Fruit fly (Drosophila melanogaster) whole organism, embryonic: ENCODE data around the gene Gr28a.

Source experiments
- Aef1 ChIP-seq: fragments of 200-800 bp; sonication (Bioruptor generic); IDR thresholded peaks from 3 replicates; pipeline ENCODE4 v1.3.6; 2022; ENCODE audit warnings: missing biosample characterization, missing genetic modification characterization
- CG10147 ChIP-seq: fragments of 200-800 bp; sonication (Bioruptor generic); optimal IDR thresholded peaks from 2 replicates; lab custom pipeline; 2019; ENCODE audit warnings: missing biosample characterization, mild to moderate bottlenecking, missing genetic modification characterization, moderate library complexity
- CG12299 ChIP-seq: fragments of 200-800 bp; sonication (Bioruptor generic); optimal IDR thresholded peaks from 2 replicates; lab custom pipeline; 2018; ENCODE audit warnings: missing biosample characterization, mild to moderate bottlenecking, missing genetic modification characterization
- CG12659 ChIP-seq: fragments of 200-800 bp; sonication (Bioruptor generic); optimal IDR thresholded peaks from 3 replicates; lab custom pipeline; 2017; ENCODE audit warnings: mild to moderate bottlenecking, missing biosample characterization, missing genetic modification reagents, missing genetic modification characterization
- CG13894 ChIP-seq: fragments of 200-800 bp; sonication (Bioruptor generic); optimal IDR thresholded peaks from 3 replicates; lab custom pipeline; 2018; ENCODE audit warnings: missing biosample characterization, mild to moderate bottlenecking, missing genetic modification characterization, moderate library complexity
- CG15011 ChIP-seq: fragments of 200-800 bp; sonication (Bioruptor generic); optimal IDR thresholded peaks from 3 replicates; lab custom pipeline; 2018; ENCODE audit warnings: missing biosample characterization, mild to moderate bottlenecking, missing genetic modification characterization
- CG16863 ChIP-seq: fragments of 200-800 bp; sonication (Bioruptor generic); optimal IDR thresholded peaks from 3 replicates; lab custom pipeline; 2016; ENCODE audit warnings: missing biosample characterization, missing genetic modification characterization
- CG17328 ChIP-seq: fragments of 200-800 bp; sonication (Bioruptor generic); IDR thresholded peaks from 2 replicates; pipeline ENCODE4 v1.3.6; 2022; ENCODE audit warnings: missing biosample characterization, missing genetic modification characterization
- CG18476 ChIP-seq: fragments of 200-800 bp; sonication (Bioruptor generic); optimal IDR thresholded peaks from 2 replicates; lab custom pipeline; 2016; ENCODE audit warnings: missing biosample characterization, mild to moderate bottlenecking, missing genetic modification characterization
- CG2712 ChIP-seq: fragments of 200-800 bp; optimal IDR thresholded peaks from 3 replicates; lab custom pipeline; 2019; ENCODE audit warnings: missing biosample characterization, mild to moderate bottlenecking, missing genetic modification characterization, moderate library complexity
- CG30020 ChIP-seq: fragments of 200-800 bp; optimal IDR thresholded peaks from 2 replicates; lab custom pipeline; 2019; ENCODE audit warnings: missing biosample characterization, mild to moderate bottlenecking, missing genetic modification characterization, moderate library complexity
- CG34422 ChIP-seq: fragments of 200-800 bp; sonication (Bioruptor generic); IDR thresholded peaks from 3 replicates; pipeline ENCODE4 v1.3.6; 2022; ENCODE audit warnings: missing biosample characterization, missing genetic modification characterization
- CG43689 ChIP-seq: fragments of 200-800 bp; sonication (Bioruptor generic); IDR thresholded peaks from 2 replicates; pipeline ENCODE4 v1.3.6; 2022; ENCODE audit warnings: missing biosample characterization, missing genetic modification characterization
- CG7271 ChIP-seq: fragments of 200-800 bp; sonication (Bioruptor generic); optimal IDR thresholded peaks from 2 replicates; lab custom pipeline; 2018; ENCODE audit warnings: missing biosample characterization, mild to moderate bottlenecking, missing genetic modification characterization, moderate library complexity
- CG8359 ChIP-seq: fragments of 200-800 bp; sonication (Bioruptor generic); optimal IDR thresholded peaks from 2 replicates; lab custom pipeline; 2017; ENCODE audit warnings: missing biosample characterization, mild to moderate bottlenecking, missing genetic modification characterization, borderline replicate concordance
- CG8388 ChIP-seq: fragments of 200-800 bp; sonication (Bioruptor generic); optimal IDR thresholded peaks from 2 replicates; lab custom pipeline; 2019; ENCODE audit warnings: missing biosample characterization, mild to moderate bottlenecking, missing genetic modification characterization, moderate library complexity
- CHES-1-like ChIP-seq: fragments of 200-800 bp; sonication (Bioruptor generic); optimal IDR thresholded peaks from 2 replicates; lab custom pipeline; 2016; ENCODE audit warnings: missing biosample characterization, missing genetic modification characterization
- Chrac-16 ChIP-seq: fragments of 200-800 bp; sonication (Bioruptor generic); optimal IDR thresholded peaks from 3 replicates; lab custom pipeline; 2016; ENCODE audit warnings: missing biosample characterization, missing genetic modification characterization
- Deaf1 ChIP-seq: fragments of 200-800 bp; optimal IDR thresholded peaks from 3 replicates; lab custom pipeline; 2019; ENCODE audit warnings: missing biosample characterization, mild to moderate bottlenecking, missing genetic modification characterization, moderate library complexity
- Doc2 ChIP-seq: fragments of 200-800 bp; sonication (Bioruptor generic); IDR thresholded peaks from 2 replicates; pipeline ENCODE4 v1.3.6; 2022; ENCODE audit warnings: missing biosample characterization, missing genetic modification characterization
- Fer1 ChIP-seq: fragments of 200-800 bp; sonication (Bioruptor generic); optimal IDR thresholded peaks from 2 replicates; lab custom pipeline; 2017; ENCODE audit warnings: missing biosample characterization, mild to moderate bottlenecking, missing genetic modification characterization
- Gug ChIP-seq: fragments of 200-800 bp; sonication (Bioruptor generic); IDR thresholded peaks from 4 replicates; pipeline ENCODE4 v1.3.6; 2022; ENCODE audit warnings: missing biosample characterization, missing genetic modification characterization
- HLH4C ChIP-seq: fragments of 200-800 bp; sonication (Bioruptor generic); IDR thresholded peaks from 3 replicates; pipeline ENCODE4 v1.3.6; 2022; ENCODE audit warnings: missing biosample characterization, missing genetic modification characterization; ENCODE audit not compliant: partially characterized antibody
- HLHmδ ChIP-seq: fragments of 200-800 bp; sonication (Bioruptor generic); optimal IDR thresholded peaks from 2 replicates; lab custom pipeline; 2018; ENCODE audit warnings: missing biosample characterization, mild to moderate bottlenecking, missing genetic modification characterization, moderate library complexity
- NFAT ChIP-seq: fragments of 200-800 bp; sonication (Bioruptor generic); IDR thresholded peaks from 2 replicates; pipeline ENCODE4 v1.3.6; 2022; ENCODE audit warnings: missing biosample characterization, missing genetic modification characterization
- Oaz ChIP-seq: fragments of 200-800 bp; sonication (Bioruptor generic); IDR thresholded peaks from 2 replicates; pipeline ENCODE4 v1.3.6; 2022; ENCODE audit warnings: missing biosample characterization, missing genetic modification characterization
- Optix ChIP-seq: fragments of 200-800 bp; sonication (Bioruptor generic); IDR thresholded peaks from 3 replicates; pipeline ENCODE4 v1.3.6; 2022; ENCODE audit warnings: missing biosample characterization, missing genetic modification characterization
- Sox100B ChIP-seq: fragments of 200-800 bp; sonication (Bioruptor generic); optimal IDR thresholded peaks from 3 replicates; lab custom pipeline; 2018; ENCODE audit warnings: missing biosample characterization, mild to moderate bottlenecking, missing genetic modification characterization
- Ssrp ChIP-seq: fragments of 200-800 bp; sonication (Bioruptor generic); optimal IDR thresholded peaks from 2 replicates; lab custom pipeline; 2018; ENCODE audit warnings: missing biosample characterization, mild to moderate bottlenecking, missing genetic modification characterization, moderate library complexity
- Taf1 ChIP-seq: fragments of 200-800 bp; sonication (Bioruptor generic); IDR thresholded peaks from 2 replicates; pipeline ENCODE4 v1.3.6; 2022; ENCODE audit warnings: missing biosample characterization, missing genetic modification characterization
- ac ChIP-seq: fragments of 200-800 bp; sonication (Bioruptor generic); optimal IDR thresholded peaks from 3 replicates; lab custom pipeline; 2017; ENCODE audit warnings: missing biosample characterization, mild to moderate bottlenecking, missing genetic modification characterization
- ato ChIP-seq: fragments of 200-800 bp; sonication (Bioruptor generic); IDR thresholded peaks from 2 replicates; pipeline ENCODE4 v1.3.6; 2022; ENCODE audit warnings: missing biosample characterization, missing genetic modification characterization; ENCODE audit not compliant: partially characterized antibody
- bcd ChIP-seq: fragments of 200-800 bp; sonication (Bioruptor generic); optimal IDR thresholded peaks from 2 replicates; lab custom pipeline; 2017; ENCODE audit warnings: missing biosample characterization, mild to moderate bottlenecking, missing genetic modification characterization
- dm ChIP-seq: fragments of 200-800 bp; sonication (Bioruptor generic); optimal IDR thresholded peaks from 3 replicates; lab custom pipeline; 2016; ENCODE audit warnings: missing biosample characterization, missing genetic modification characterization
- fd96Cb ChIP-seq: fragments of 200-800 bp; sonication (Bioruptor generic); optimal IDR thresholded peaks from 2 replicates; lab custom pipeline; 2018; ENCODE audit warnings: missing biosample characterization, mild to moderate bottlenecking, missing genetic modification characterization, moderate library complexity
- fu2 ChIP-seq: fragments of 200-800 bp; sonication (Bioruptor generic); optimal IDR thresholded peaks from 2 replicates; lab custom pipeline; 2016; ENCODE audit warnings: missing biosample characterization, missing genetic modification characterization
- kay ChIP-seq: fragments of 200-800 bp; sonication (Bioruptor generic); optimal IDR thresholded peaks from 2 replicates; lab custom pipeline; 2016; ENCODE audit warnings: missing biosample characterization, missing genetic modification characterization
- ken ChIP-seq: fragments of 200-800 bp; sonication (Bioruptor generic); IDR thresholded peaks from 3 replicates; pipeline ENCODE4 v1.3.6; 2022; ENCODE audit warnings: missing biosample characterization, missing genetic modification characterization
- lola ChIP-seq, 3 experiments: fragments of >200 bp in 2 of 3; fragments of 200-800 bp in 1 of 3; sonication (Bioruptor generic) in 1 of 3; optimal IDR thresholded peaks; 2 replicates each; lab custom pipeline; 2017 to 2019; ENCODE audit warnings: missing biosample characterization in 3 of 3, missing genetic modification characterization in 3 of 3, mild to moderate bottlenecking in 1 of 3, moderate library complexity in 1 of 3
- nau ChIP-seq: fragments of 200-800 bp; sonication (Bioruptor generic); optimal IDR thresholded peaks from 3 replicates; lab custom pipeline; 2017; ENCODE audit warnings: missing biosample characterization, mild to moderate bottlenecking, missing genetic modification characterization, missing genetic modification reagents
- org-1 ChIP-seq: fragments of 200-800 bp; sonication (Bioruptor generic); optimal IDR thresholded peaks from 2 replicates; lab custom pipeline; 2017; ENCODE audit warnings: missing biosample characterization, missing genetic modification characterization
- pita ChIP-seq: fragments of 200-800 bp; sonication (Bioruptor generic); optimal IDR thresholded peaks from 2 replicates; lab custom pipeline; 2017; ENCODE audit warnings: missing biosample characterization, mild to moderate bottlenecking, missing genetic modification characterization
- psq ChIP-seq: fragments of 200-800 bp; sonication (Bioruptor generic); optimal IDR thresholded peaks from 2 replicates; lab custom pipeline; 2017; ENCODE audit warnings: missing biosample characterization, missing genetic modification characterization
- ranshi ChIP-seq: fragments of 200-800 bp; sonication (Bioruptor generic); IDR thresholded peaks from 2 replicates; pipeline ENCODE4 v1.3.6; 2022; ENCODE audit warnings: missing biosample characterization, missing genetic modification characterization
- repo ChIP-seq: fragments of 200-800 bp; sonication (Bioruptor generic); optimal IDR thresholded peaks from 2 replicates; lab custom pipeline; 2016; ENCODE audit warnings: missing biosample characterization, missing genetic modification characterization
- ro ChIP-seq: fragments of 200-800 bp; sonication (Bioruptor generic); IDR thresholded peaks from 2 replicates; pipeline ENCODE4 v1.3.6; 2022; ENCODE audit warnings: missing biosample characterization, missing genetic modification characterization
- run ChIP-seq: fragments of 200-800 bp; sonication (Bioruptor generic); optimal IDR thresholded peaks from 3 replicates; lab custom pipeline; 2018; ENCODE audit warnings: missing biosample characterization, mild to moderate bottlenecking, missing genetic modification characterization
- so ChIP-seq: fragments of 200-800 bp; sonication (Bioruptor generic); IDR thresholded peaks from 3 replicates; pipeline ENCODE4 v1.3.6; 2022; ENCODE audit warnings: missing biosample characterization, missing genetic modification characterization
- zfh2 ChIP-seq: fragments of 200-800 bp; sonication (Bioruptor generic); optimal IDR thresholded peaks from 2 replicates; lab custom pipeline; 2016; ENCODE audit warnings: missing biosample characterization, missing genetic modification characterization

The Gr28a gene

dm6 chr2L:7436492-7437324 lies 17.3 kb downstream of the Gr28a start (continued):
- TF ChIP-seq Ssrp (tag; lab: Kevin White, UChicago) (no peak), NFAT (GFP tag; lab: Robert Waterston, UW) (peak; percentile 87), CG34422 (peak; percentile 62; the same call in 1 of the 3 replicates), psq (GFP tag; lab: Kevin White, UChicago) (peak; percentile 57), Deaf1 (tag; lab: Kevin White, UChicago) (no peak), run (tag; lab: Kevin White, UChicago) (peak; percentile 16), CG8359 (GFP tag; lab: Kevin White, UChicago) (no peak), CG8388 (GFP tag; lab: Kevin White, UChicago) (peak; percentile 3), Optix (peak; percentile 53; the same call in 2 of the 3 replicates), Fer1 (GFP tag; lab: Kevin White, UChicago) (peak; percentile 75), CG13894 (peak; percentile 67), Oaz (0 out of 2 replicates have a peak, but pooled peaks have one; percentile 40), ranshi (GFP tag; lab: Robert Waterston, UW) (peak; percentile 75), CG16863 (peak; percentile 66), Sox100B (GFP tag; lab: Kevin White, UChicago) (peak; percentile 53), ken (no peak), Chrac-16 (no peak), fu2 (GFP tag; lab: Kevin White, UChicago) (peak; percentile 48), HLH4C (GFP tag; lab: Robert Waterston, UW) (no peak), CG15011 (peak; percentile 51), CG43689 (GFP tag; lab: Robert Waterston, UW) (peak; percentile 80), pita (GFP tag; lab: Kevin White, UChicago) (peak; percentile 26), Doc2 (GFP tag; lab: Robert Waterston, UW) (no peak), CG10147 (GFP tag; lab: Kevin White, UChicago) (peak; percentile 57), so (GFP tag; lab: Robert Waterston, UW) (peak; percentile 79; the same call in 2 of the 3 replicates), fd96Cb (tag; lab: Kevin White, UChicago) (no peak), kay (peak; percentile 46), ro (GFP tag; lab: Robert Waterston, UW) (peak; percentile 43), CG2712 (tag; lab: Kevin White, UChicago) (no peak), CG12299 (tag; lab: Kevin White, UChicago) (no peak), repo (GFP tag; lab: Kevin White, UChicago) (peak; percentile 64), CG7271 (tag; lab: Kevin White, UChicago) (no peak), CHES-1-like (peak; percentile 82), dm (GFP tag; lab: Kevin White, UChicago) (peak; percentile 40), CG30020 (no peak), ato (GFP tag; lab: Robert Waterston, UW) (no peak), ac (GFP tag; lab: Kevin White, UChicago) (no peak), zfh2 (GFP tag; lab: Kevin White, UChicago) (peak; percentile 70), bcd (GFP tag; lab: Kevin White, UChicago) (peak; percentile 86), org-1 (GFP tag; lab: Kevin White, UChicago) (peak; percentile 46), HLHmδ (GFP tag; lab: Kevin White, UChicago) (no peak), Aef1 (GFP tag; lab: Robert Waterston, UW) (no peak; the same call in 2 of the 3 replicates), CG12659 (GFP tag; lab: Kevin White, UChicago) (peak; percentile 87), lola (GFP tag; optimal IDR thresholded peaks at IDR 0.05; lab: Kevin White, UChicago) (no peak), CG17328 (peak; percentile 58), CG18476 (peak; percentile 30), Taf1 (GFP tag; lab: Robert Waterston, UW) (peak; percentile 59; the same call in 1 of the 2 replicates), Gug (GFP tag; lab: Robert Waterston, UW) (no peak), nau (GFP tag; lab: Kevin White, UChicago) (peak; percentile 80)
